Worm (Caenorhabditis elegans) whole organism, midembryonic: ENCODE data around the gene F44A2.7.

Experiments
- T22C8.4 ChIP-seq: fragments of 200-800 bp; sonication (Bioruptor generic); IDR thresholded peaks from 2 replicates; pipeline ENCODE4 v1.3.6; 2022; ENCODE audit warnings: missing genetic modification characterization, missing compliant biosample characterization
- cog-1 ChIP-seq: sonication (generic microtip); optimal IDR thresholded peaks from 2 replicates; lab custom pipeline; 2016; ENCODE audit warnings: missing genetic modification characterization, missing compliant biosample characterization
- flt-1 ChIP-seq: fragments of 200-800 bp; sonication (Bioruptor generic); IDR thresholded peaks from 2 replicates; pipeline ENCODE4 v1.3.6; 2022; ENCODE audit warnings: missing genetic modification characterization, missing compliant biosample characterization
- klf-2 ChIP-seq: fragments of 200-800 bp; sonication (Bioruptor generic); conservative IDR thresholded peaks from 2 replicates; pipeline ENCODE4 v1.3.6; 2022; ENCODE audit warnings: missing genetic modification reagents, missing genetic modification characterization, missing compliant biosample characterization
- tab-1 ChIP-seq: fragments of 200-800 bp; sonication (Bioruptor generic); IDR thresholded peaks from 2 replicates; pipeline ENCODE4 v1.3.6; 2022; ENCODE audit warnings: missing genetic modification characterization, missing compliant biosample characterization
- ztf-29 ChIP-seq: fragments of 200-800 bp; sonication (Bioruptor generic); IDR thresholded peaks from 2 replicates; pipeline ENCODE4 v1.3.6; 2022; ENCODE audit warnings: missing genetic modification reagents, missing genetic modification characterization, missing compliant biosample characterization

DNA sequence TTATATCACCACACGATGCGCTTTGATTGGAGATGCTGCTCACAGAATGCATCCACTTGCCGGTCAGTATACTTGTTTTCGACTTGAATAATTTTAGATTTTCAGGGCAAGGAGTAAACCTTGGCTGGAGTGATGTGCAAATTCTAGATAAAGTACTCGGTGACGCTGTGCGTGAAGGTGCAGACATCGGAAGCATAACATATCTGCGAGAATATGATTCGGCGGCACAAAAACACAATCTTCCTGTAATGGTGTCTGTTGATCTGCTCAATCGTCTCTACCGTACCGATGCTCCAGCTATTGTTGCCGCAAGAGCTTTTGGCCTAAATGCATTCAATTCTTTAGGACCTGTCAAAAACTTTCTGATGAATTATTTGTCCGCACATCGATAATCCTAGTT lies 17.2 kb downstream of the F44A2.7 start:
- TF ChIP-seq T22C8.4 (GFP tag; lab: Robert Waterston, UW) (no peak), ztf-29 (no peak), klf-2 (GFP tag; lab: Robert Waterston, UW) (no peak), cog-1 (tag; lab: Kevin White, UChicago) (no peak), flt-1 (GFP tag; lab: Robert Waterston, UW) (no peak), tab-1 (GFP tag; lab: Robert Waterston, UW) (no peak)
